Worm (Caenorhabditis elegans) whole organism, L4 larva: Measurements from ENCODE around the gene T09F3.5.

Source experiments
- D1046.2 ChIP-seq: fragments of 200-800 bp; sonication (Bioruptor generic); IDR thresholded peaks from 2 replicates; pipeline ENCODE4 v1.3.6; 2022; ENCODE audit warnings: missing genetic modification characterization, missing compliant biosample characterization
- F10B5.3 ChIP-seq: sonication (generic microtip); optimal IDR thresholded peaks from 2 replicates; lab custom pipeline; 2016; ENCODE audit warnings: mild to moderate bottlenecking, missing genetic modification characterization, missing compliant biosample characterization
- F37D6.2 ChIP-seq: sonication (generic microtip); optimal IDR thresholded peaks from 2 replicates; lab custom pipeline; 2016; ENCODE audit warnings: mild to moderate bottlenecking, missing genetic modification characterization, missing compliant biosample characterization
- F44E2.7 ChIP-seq: fragments of 200-800 bp; sonication (Bioruptor generic); IDR thresholded peaks from 2 replicates; pipeline ENCODE4 v2.1.2; 2022; ENCODE audit warnings: missing genetic modification characterization, missing compliant biosample characterization
- F49E8.2 ChIP-seq: sonication (generic microtip); optimal IDR thresholded peaks from 2 replicates; lab custom pipeline; 2016; ENCODE audit warnings: missing compliant biosample characterization, mild to moderate bottlenecking, missing genetic modification characterization, borderline replicate concordance
- R02D3.7 ChIP-seq: fragments of 150-350 bp; sonication (generic microtip); optimal IDR thresholded peaks from 3 replicates; lab custom pipeline; 2014; ENCODE audit warnings: missing biosample characterization, missing genetic modification characterization
- Y5F2A.4 ChIP-seq: fragments of 200-800 bp; sonication (Bioruptor generic); optimal IDR thresholded peaks from 2 replicates; lab custom pipeline; 2018; ENCODE audit warnings: mild to moderate bottlenecking, missing genetic modification characterization, missing compliant biosample characterization
- ZK546.5 ChIP-seq, 2 experiments: sonication (generic microtip); optimal IDR thresholded peaks; 2 replicates each; lab custom pipeline; 2017; ENCODE audit warnings: missing biosample characterization in 2 of 2, missing genetic modification characterization in 2 of 2
- aha-1 ChIP-seq: fragments of 150-350 bp; peaks from one replicate; lab custom pipeline; 2014; ENCODE audit warnings: missing biosample characterization, missing genetic modification characterization
- ama-1 ChIP-seq: fragments of 150-350 bp; optimal IDR thresholded peaks from 2 replicates; lab custom pipeline; 2014; ENCODE audit warnings: inconsistent platforms, mixed read lengths
- arid-1 ChIP-seq: fragments of 200-800 bp; sonication (Bioruptor generic); conservative IDR thresholded peaks from 2 replicates; pipeline ENCODE4 v1.3.6; 2022; ENCODE audit warnings: missing genetic modification reagents, missing genetic modification characterization, missing compliant biosample characterization
- ceh-28 ChIP-seq: fragments of 150-350 bp; optimal IDR thresholded peaks from 2 replicates; lab custom pipeline; 2014; ENCODE audit warnings: missing biosample characterization, missing genetic modification reagents, missing genetic modification characterization
- ceh-44 ChIP-seq: fragments of 200-800 bp; sonication (Bioruptor generic); IDR thresholded peaks from 2 replicates; pipeline ENCODE4 v1.3.6; 2022; ENCODE audit warnings: missing genetic modification reagents, missing genetic modification characterization, missing compliant biosample characterization
- ces-1 ChIP-seq: fragments of 150-350 bp; sonication (generic microtip); optimal IDR thresholded peaks from 4 replicates; lab custom pipeline; 2014; ENCODE audit warnings: missing biosample characterization, missing genetic modification reagents, missing genetic modification characterization
- cey-2 ChIP-seq: sonication (generic microtip); optimal IDR thresholded peaks from 3 replicates; lab custom pipeline; 2017; ENCODE audit warnings: missing genetic modification characterization, mild to moderate bottlenecking, missing compliant biosample characterization, antibody characterized with exemption, borderline replicate concordance; ENCODE audit not compliant: insufficient read depth
- daf-12 ChIP-seq: fragments of 150-350 bp; optimal IDR thresholded peaks from 2 replicates; lab custom pipeline; 2014; ENCODE audit warnings: missing biosample characterization, missing genetic modification reagents, missing genetic modification characterization
- dmd-6 ChIP-seq: fragments of 200-800 bp; sonication (Bioruptor generic); IDR thresholded peaks from 2 replicates; pipeline ENCODE4 v1.3.6; 2022; ENCODE audit warnings: missing genetic modification reagents, missing genetic modification characterization, missing compliant biosample characterization
- dmd-9 ChIP-seq: fragments of 200-800 bp; sonication (Bioruptor generic); IDR thresholded peaks from 2 replicates; pipeline ENCODE4 v1.3.6; 2022; ENCODE audit warnings: missing genetic modification reagents, missing genetic modification characterization, missing compliant biosample characterization
- dpl-1 ChIP-seq: fragments of 150-350 bp; optimal IDR thresholded peaks from 2 replicates; lab custom pipeline; 2014; ENCODE audit warnings: missing biosample characterization, missing genetic modification reagents, missing genetic modification characterization
- duxl-1 ChIP-seq: sonication (generic microtip); optimal IDR thresholded peaks from 2 replicates; lab custom pipeline; 2016; ENCODE audit warnings: mild to moderate bottlenecking, missing genetic modification characterization, moderate library complexity, missing compliant biosample characterization; ENCODE audit not compliant: poor library complexity
- dve-1 ChIP-seq: sonication (generic microtip); optimal IDR thresholded peaks from 2 replicates; lab custom pipeline; 2017; ENCODE audit warnings: antibody characterized with exemption, mild to moderate bottlenecking, missing genetic modification characterization, missing compliant biosample characterization; ENCODE audit not compliant: insufficient read depth
- egl-27 ChIP-seq: sonication (generic microtip); optimal IDR thresholded peaks from 3 replicates; lab custom pipeline; 2017; ENCODE audit warnings: missing biosample characterization, missing genetic modification reagents, missing genetic modification characterization
- fkh-10 ChIP-seq: fragments of 150-350 bp; optimal IDR thresholded peaks from 2 replicates; lab custom pipeline; 2014; ENCODE audit warnings: missing biosample characterization, missing genetic modification reagents, missing genetic modification characterization
- hif-1 ChIP-seq, 2 experiments: sonication (generic microtip); optimal IDR thresholded peaks; 2 replicates each; lab custom pipeline; 2016 to 2017; ENCODE audit warnings: missing compliant biosample characterization in 2 of 2, missing genetic modification characterization in 2 of 2, missing genetic modification reagents in 2 of 2, missing genotype in 2 of 2, mild to moderate bottlenecking in 1 of 2
- hlh-30 ChIP-seq: sonication (generic microtip); optimal IDR thresholded peaks from 2 replicates; lab custom pipeline; 2017; ENCODE audit warnings: antibody characterized with exemption, mild to moderate bottlenecking, missing genetic modification characterization, missing compliant biosample characterization; ENCODE audit not compliant: insufficient read depth
- lim-7 ChIP-seq: fragments of 200-800 bp; sonication (Bioruptor generic); IDR thresholded peaks from 2 replicates; pipeline ENCODE4 v1.3.6; 2022; ENCODE audit warnings: missing genetic modification characterization, missing compliant biosample characterization
- lin-1 ChIP-seq: fragments of 200-800 bp; sonication (Bioruptor generic); IDR thresholded peaks from 2 replicates; pipeline ENCODE4 v1.3.6; 2022; ENCODE audit warnings: missing genetic modification reagents, missing genetic modification characterization, missing compliant biosample characterization
- lin-15B ChIP-seq: fragments of 150-350 bp; sonication (generic microtip); optimal IDR thresholded peaks from 3 replicates; lab custom pipeline; 2014; ENCODE audit warnings: missing biosample characterization, missing genetic modification characterization
- lin-38 ChIP-seq: fragments of 200-800 bp; sonication (Bioruptor generic); IDR thresholded peaks from 2 replicates; pipeline ENCODE4 v1.3.6; 2022; ENCODE audit warnings: missing genetic modification reagents, missing genetic modification characterization, missing compliant biosample characterization
- lsy-2 ChIP-seq, 2 experiments: fragments of 150-350 bp in 1 of 2; sonication (generic microtip) in 1 of 2; optimal IDR thresholded peaks; 2 replicates each; lab custom pipeline; 2014 to 2017; ENCODE audit warnings: missing biosample characterization in 2 of 2, missing genetic modification characterization in 2 of 2
- madf-9 ChIP-seq: fragments of 200-800 bp; sonication (Bioruptor generic); conservative IDR thresholded peaks from 2 replicates; pipeline ENCODE4 v1.3.6; 2022; ENCODE audit warnings: missing genetic modification reagents, missing genetic modification characterization, missing compliant biosample characterization
- mep-1 ChIP-seq: fragments of 150-350 bp; sonication (generic microtip); optimal IDR thresholded peaks from 3 replicates; lab custom pipeline; 2014; ENCODE audit warnings: missing biosample characterization, missing genetic modification characterization
- mes-2 ChIP-seq: sonication (generic microtip); optimal IDR thresholded peaks from 2 replicates; lab custom pipeline; 2016; ENCODE audit warnings: missing genotype, mild to moderate bottlenecking, missing genetic modification characterization, missing compliant biosample characterization; ENCODE audit not compliant: poor library complexity, severe bottlenecking
- mxl-3 ChIP-seq: fragments of 200-800 bp; sonication (Bioruptor generic); optimal IDR thresholded peaks from 2 replicates; lab custom pipeline; 2018; ENCODE audit warnings: mild to moderate bottlenecking, missing genetic modification characterization, missing compliant biosample characterization
- nhr-10 ChIP-seq: fragments of 150-350 bp; optimal IDR thresholded peaks from 2 replicates; lab custom pipeline; 2014; ENCODE audit warnings: missing biosample characterization, missing genetic modification characterization
- nhr-102 ChIP-seq: sonication (generic microtip); optimal IDR thresholded peaks from 2 replicates; lab custom pipeline; 2016; ENCODE audit warnings: mild to moderate bottlenecking, missing genetic modification characterization, moderate library complexity, missing compliant biosample characterization
- nhr-11 ChIP-seq: fragments of 150-350 bp; optimal IDR thresholded peaks from 2 replicates; lab custom pipeline; 2014; ENCODE audit warnings: missing biosample characterization, missing genetic modification characterization
- nhr-25 ChIP-seq: sonication (generic microtip); optimal IDR thresholded peaks from 2 replicates; lab custom pipeline; 2017; ENCODE audit warnings: missing genetic modification characterization, mild to moderate bottlenecking, missing compliant biosample characterization, antibody characterized with exemption, moderate library complexity, borderline replicate concordance; ENCODE audit not compliant: insufficient read depth
- nhr-28 ChIP-seq: fragments of 150-350 bp; optimal IDR thresholded peaks from 2 replicates; lab custom pipeline; 2014; ENCODE audit warnings: missing biosample characterization, missing genetic modification characterization
- nhr-6 ChIP-seq: fragments of 150-350 bp; optimal IDR thresholded peaks from 2 replicates; lab custom pipeline; 2014; ENCODE audit warnings: missing biosample characterization, missing genetic modification characterization
- nhr-76 ChIP-seq: fragments of 150-350 bp; optimal IDR thresholded peaks from 2 replicates; lab custom pipeline; 2014; ENCODE audit warnings: missing biosample characterization, missing genetic modification characterization
- php-3 ChIP-seq: fragments of 200-800 bp; sonication (Bioruptor generic); IDR thresholded peaks from 2 replicates; pipeline ENCODE4 v1.3.6; 2022; ENCODE audit warnings: missing genetic modification reagents, missing genetic modification characterization, missing compliant biosample characterization
- saeg-2 ChIP-seq: fragments of 200-800 bp; sonication (Bioruptor generic); IDR thresholded peaks from 2 replicates; pipeline ENCODE4 v1.3.6; 2022; ENCODE audit warnings: missing genetic modification reagents, missing genetic modification characterization, missing compliant biosample characterization
- sdz-12 ChIP-seq: fragments of 200-800 bp; sonication (Bioruptor generic); optimal IDR thresholded peaks from 2 replicates; lab custom pipeline; 2018; ENCODE audit warnings: mild to moderate bottlenecking, missing genetic modification characterization, missing compliant biosample characterization
- tra-1 ChIP-seq: fragments of 200-800 bp; sonication (Bioruptor generic); IDR thresholded peaks from 2 replicates; pipeline ENCODE4 v1.3.6; 2022; ENCODE audit warnings: missing genetic modification reagents, missing genetic modification characterization, missing compliant biosample characterization
- unc-130 ChIP-seq: sonication (generic microtip); optimal IDR thresholded peaks from 2 replicates; lab custom pipeline; 2016; ENCODE audit warnings: missing genetic modification reagents, missing genetic modification characterization, missing compliant biosample characterization
- unc-62 ChIP-seq, 3 experiments: fragments of 150-350 bp in 1 of 3; sonication (generic microtip); optimal IDR thresholded peaks in 2 of 3; peaks in 1 of 3; 1 replicate in 1 of 3; 2 replicates in 2 of 3; lab custom pipeline; 2014 to 2017; ENCODE audit warnings: missing biosample characterization in 3 of 3, missing genetic modification characterization in 3 of 3, missing genetic modification reagents in 3 of 3, missing genotype in 1 of 3
- vab-7 ChIP-seq: fragments of 200-800 bp; sonication (Bioruptor generic); IDR thresholded peaks from 2 replicates; pipeline ENCODE4 v1.3.6; 2022; ENCODE audit warnings: missing genetic modification reagents, missing genetic modification characterization, missing compliant biosample characterization
- zfp-3 ChIP-seq: fragments of 200-800 bp; sonication (Bioruptor generic); conservative IDR thresholded peaks from 2 replicates; pipeline ENCODE4 v1.3.6; 2022; ENCODE audit warnings: missing genetic modification reagents, missing genetic modification characterization, missing compliant biosample characterization
- ztf-11 ChIP-seq: fragments of 150-350 bp; optimal IDR thresholded peaks from 2 replicates; lab custom pipeline; 2014; ENCODE audit warnings: missing biosample characterization, missing genetic modification characterization

The T09F3.5 gene

ce11 chrII:10389776-10390175 is 6.9 kb upstream of the T09F3.5 start:
- TF ChIP-seq lin-1 (GFP tag; lab: Robert Waterston, UW) (peak; percentile 82), lsy-2 (tag; optimal IDR thresholded peaks at IDR 0.05; lab: Kevin White, UChicago) (peak in 1 of 2 experiments; percentile 48), dpl-1 (GFP tag; lab: Kevin White, UChicago) (no peak), ceh-44 (GFP tag; lab: Robert Waterston, UW) (no peak), saeg-2 (GFP tag; lab: Robert Waterston, UW) (no peak), nhr-28 (tag; lab: Kevin White, UChicago) (peak; percentile 88), fkh-10 (GFP tag; lab: Kevin White, UChicago) (no peak), nhr-76 (tag; lab: Kevin White, UChicago) (no peak), lin-15B (tag; lab: Kevin White, UChicago) (no peak), dmd-6 (GFP tag; lab: Robert Waterston, UW) (peak; percentile 93), F49E8.2 (tag; lab: Kevin White, UChicago) (no peak), aha-1 (tag; lab: Kevin White, UChicago) (peak; percentile 98), F10B5.3 (no peak), lin-38 (peak; percentile 32; the same call in 1 of the 2 replicates), D1046.2 (GFP tag; lab: Robert Waterston, UW) (no peak), duxl-1 (no peak), egl-27 (no peak), unc-130 (GFP tag; lab: Kevin White, UChicago) (no peak), dmd-9 (GFP tag; lab: Robert Waterston, UW) (no peak), ama-1 (lab: Kevin White, UChicago) (peak; percentile 56), nhr-25 (tag; lab: Kevin White, UChicago) (no peak), ceh-28 (tag; lab: Kevin White, UChicago) (no peak), F37D6.2 (tag; lab: Kevin White, UChicago) (no peak), dve-1 (tag; lab: Kevin White, UChicago) (peak; percentile 79), ztf-11 (tag; lab: Kevin White, UChicago) (no peak), nhr-11 (tag; lab: Kevin White, UChicago) (no peak), cey-2 (tag; lab: Kevin White, UChicago) (peak; percentile 52), unc-62 (GFP tag; optimal IDR thresholded peaks at IDR 0.05 in 1 of 2; lab: Kevin White, UChicago) (no peak), unc-62 (tag; optimal IDR thresholded peaks at IDR 0.05; lab: Kevin White, UChicago) (no peak), F44E2.7 (GFP tag; lab: Robert Waterston, UW) (no peak), mes-2 (tag; lab: Kevin White, UChicago) (peak; percentile 51), tra-1 (GFP tag; lab: Robert Waterston, UW) (peak; percentile 87), daf-12 (tag; lab: Kevin White, UChicago) (no peak), vab-7 (GFP tag; lab: Robert Waterston, UW) (no peak), R02D3.7 (tag; lab: Kevin White, UChicago) (no peak), nhr-102 (tag; lab: Kevin White, UChicago) (peak; percentile 53), sdz-12 (GFP tag; lab: Kevin White, UChicago) (no peak), php-3 (GFP tag; lab: Robert Waterston, UW) (peak; percentile 85), hlh-30 (peak; percentile 81), zfp-3 (no peak; the same call in none of the 2 replicates), mxl-3 (GFP tag; lab: Kevin White, UChicago) (peak; percentile 93), nhr-10 (no peak), madf-9 (0 out of 2 replicates have a peak, but pooled peaks have one; percentile 15), ces-1 (no peak), Y5F2A.4 (GFP tag; lab: Kevin White, UChicago) (no peak), lim-7 (GFP tag; lab: Robert Waterston, UW) (peak; percentile 11; the same call in 1 of the 2 replicates), ZK546.5 (tag; optimal IDR thresholded peaks at IDR 0.05; lab: Kevin White, UChicago) (no peak), hif-1 (tag; optimal IDR thresholded peaks at IDR 0.05; lab: Kevin White, UChicago) (peak; percentile 13 to 23), arid-1 (GFP tag; lab: Robert Waterston, UW) (0 out of 2 replicates have a peak, but pooled peaks have one; percentile 31), nhr-6 (tag; lab: Kevin White, UChicago) (no peak), mep-1 (tag; lab: Kevin White, UChicago) (peak; percentile 45)
